Fruit fly (Drosophila melanogaster) whole organism, wandering third instar larva: ENCODE results near the gene Sem1.

Experiments used
- Myc ChIP-seq: fragments of >200 bp; optimal IDR thresholded peaks from 2 replicates; lab custom pipeline; 2017
- dmrt93B ChIP-seq: fragments of 200-800 bp; sonication (Bioruptor generic); optimal IDR thresholded peaks from 2 replicates; lab custom pipeline; 2018; ENCODE audit warnings: missing biosample characterization, mild to moderate bottlenecking, missing genetic modification characterization
- fru ChIP-seq: fragments of 200-800 bp; sonication (Bioruptor generic); optimal IDR thresholded peaks from 3 replicates; lab custom pipeline; 2016; ENCODE audit warnings: missing biosample characterization, mild to moderate bottlenecking, missing genetic modification characterization

- peak; percentile 46 for TF ChIP-seq fru (GFP tag; lab: Kevin White, UChicago)
- TF ChIP-seq dmrt93B: peak; percentile 39
- no peak for TF ChIP-seq Myc (lab: Kevin White, UChicago)
Measured at dm6 chr2L:7104195-7104971, 40.6 kb downstream of the Sem1 start.
